Fruit fly (Drosophila melanogaster) whole organism, wandering third instar larva: ENCODE data around the gene rogdi.

Source experiments
- Abd-B ChIP-seq: fragments of >200 bp; optimal IDR thresholded peaks from 2 replicates; lab custom pipeline; 2017; ENCODE audit warnings: missing biosample characterization, missing genetic modification characterization
- CG32264 ChIP-seq: fragments of 200-800 bp; sonication (Bioruptor generic); optimal IDR thresholded peaks from 2 replicates; lab custom pipeline; 2016; ENCODE audit warnings: missing biosample characterization, missing genetic modification characterization
- CG9705 ChIP-seq: fragments of 200-800 bp; sonication (Bioruptor generic); optimal IDR thresholded peaks from 2 replicates; lab custom pipeline; 2018; ENCODE audit warnings: missing biosample characterization, mild to moderate bottlenecking, missing genetic modification characterization
- CrebA ChIP-seq: fragments of 200-800 bp; sonication (Bioruptor generic); optimal IDR thresholded peaks from 2 replicates; lab custom pipeline; 2016; ENCODE audit warnings: missing biosample characterization, mild to moderate bottlenecking, missing genetic modification characterization, borderline replicate concordance
- Dfd ChIP-seq: fragments of >200 bp; optimal IDR thresholded peaks from 2 replicates; lab custom pipeline; 2017; ENCODE audit warnings: missing biosample characterization, missing genetic modification characterization
- Dif ChIP-seq: fragments of 200-275, 200-300 bp; sonication (Bioruptor generic); optimal IDR thresholded peaks from 2 replicates; lab custom pipeline; 2018; ENCODE audit warnings: missing biosample characterization, missing genetic modification characterization; ENCODE audit not compliant: partially characterized antibody
- GATAd ChIP-seq: sonication (Bioruptor generic); optimal IDR thresholded peaks from 2 replicates; lab custom pipeline; 2016; ENCODE audit warnings: missing biosample characterization, missing genetic modification characterization
- HLH106 ChIP-seq: fragments of 200-800 bp; optimal IDR thresholded peaks from 3 replicates; lab custom pipeline; 2019; ENCODE audit warnings: missing biosample characterization, mild to moderate bottlenecking, missing genetic modification characterization, moderate library complexity
- Hr78 ChIP-seq: fragments of >200 bp; optimal IDR thresholded peaks from 2 replicates; lab custom pipeline; 2017; ENCODE audit warnings: missing biosample characterization, missing genetic modification characterization
- Mio ChIP-seq: sonication (Bioruptor generic); optimal IDR thresholded peaks from 2 replicates; lab custom pipeline; 2016; ENCODE audit warnings: missing biosample characterization, missing genetic modification characterization
- Myc ChIP-seq: fragments of >200 bp; optimal IDR thresholded peaks from 2 replicates; lab custom pipeline; 2017
- OdsH ChIP-seq: fragments of 200-800 bp; sonication (Bioruptor generic); optimal IDR thresholded peaks from 2 replicates; lab custom pipeline; 2016; ENCODE audit warnings: missing biosample characterization, mild to moderate bottlenecking, missing genetic modification characterization
- Rel ChIP-seq, 2 experiments: fragments of 200-800 bp; sonication (Bioruptor generic) in 1 of 2; optimal IDR thresholded peaks; 2 replicates in 1 of 2; 3 replicates in 1 of 2; lab custom pipeline; 2016 to 2019; ENCODE audit warnings: mild to moderate bottlenecking in 2 of 2, missing biosample characterization in 2 of 2, missing genetic modification characterization in 2 of 2, moderate library complexity in 1 of 2
- Sp1 ChIP-seq: fragments of 200-800 bp; sonication (Bioruptor generic); optimal IDR thresholded peaks from 3 replicates; lab custom pipeline; 2019; ENCODE audit warnings: missing biosample characterization, mild to moderate bottlenecking, missing genetic modification characterization, moderate library complexity
- Vsx2 ChIP-seq: fragments of 200-300, 225-300 bp; sonication (Bioruptor generic); optimal IDR thresholded peaks from 2 replicates; lab custom pipeline; 2018; ENCODE audit warnings: missing biosample characterization, missing genetic modification characterization; ENCODE audit not compliant: partially characterized antibody
- br ChIP-seq: fragments of 200-800 bp; sonication (Bioruptor generic); optimal IDR thresholded peaks from 2 replicates; lab custom pipeline; 2016; ENCODE audit warnings: missing biosample characterization, missing genetic modification characterization
- dmrt93B ChIP-seq: fragments of 200-800 bp; sonication (Bioruptor generic); optimal IDR thresholded peaks from 2 replicates; lab custom pipeline; 2018; ENCODE audit warnings: missing biosample characterization, mild to moderate bottlenecking, missing genetic modification characterization
- dsf ChIP-seq: sonication (Bioruptor generic); optimal IDR thresholded peaks from 2 replicates; lab custom pipeline; 2016; ENCODE audit warnings: missing biosample characterization, missing genetic modification characterization, borderline replicate concordance
- ey ChIP-seq: fragments of 200-800 bp; sonication (Bioruptor generic); optimal IDR thresholded peaks from 2 replicates; lab custom pipeline; 2016; ENCODE audit warnings: missing biosample characterization, missing genetic modification characterization
- fru ChIP-seq: fragments of 200-800 bp; sonication (Bioruptor generic); optimal IDR thresholded peaks from 3 replicates; lab custom pipeline; 2016; ENCODE audit warnings: missing biosample characterization, mild to moderate bottlenecking, missing genetic modification characterization
- h ChIP-seq: fragments of 200-800 bp; sonication (Bioruptor generic); optimal IDR thresholded peaks from 3 replicates; lab custom pipeline; 2016; ENCODE audit warnings: missing biosample characterization, mild to moderate bottlenecking, missing genetic modification characterization
- lola ChIP-seq: fragments of >200 bp; optimal IDR thresholded peaks from 2 replicates; lab custom pipeline; 2017; ENCODE audit warnings: missing biosample characterization, missing genetic modification characterization
- pan ChIP-seq: fragments of >200 bp; optimal IDR thresholded peaks from 2 replicates; lab custom pipeline; 2017
- psq ChIP-seq: fragments of 200-800 bp; sonication (Bioruptor generic); optimal IDR thresholded peaks from 3 replicates; lab custom pipeline; 2017; ENCODE audit warnings: missing biosample characterization, mild to moderate bottlenecking, missing genetic modification characterization, moderate library complexity
- rgr ChIP-seq: fragments of 200-800 bp; sonication (Bioruptor generic); optimal IDR thresholded peaks from 3 replicates; lab custom pipeline; 2016; ENCODE audit warnings: missing biosample characterization, mild to moderate bottlenecking, missing genetic modification characterization
- sage ChIP-seq: fragments of 200-800 bp; sonication (Bioruptor generic); optimal IDR thresholded peaks from 2 replicates; lab custom pipeline; 2016; ENCODE audit warnings: missing biosample characterization, mild to moderate bottlenecking, missing genetic modification characterization
- sv ChIP-seq: fragments of 200-800 bp; sonication (Bioruptor generic); optimal IDR thresholded peaks from 3 replicates; lab custom pipeline; 2016; ENCODE audit warnings: missing biosample characterization, missing genetic modification characterization
- usp ChIP-seq: fragments of >200 bp; optimal IDR thresholded peaks from 2 replicates; lab custom pipeline; 2017; ENCODE audit warnings: missing biosample characterization, missing genetic modification characterization

Gene rogdi

dm6 chr3L:17031971-17032370 lies 17.3 kb upstream of the rogdi start, which contains the start of gene Ilp8:
TSS of gene Ilp8 (minus strand) at chr3L:17032080.
- TF ChIP-seq CG9705 (GFP tag; lab: Kevin White, UChicago) = no peak
- TF ChIP-seq Dif (GFP tag; lab: Kevin White, UChicago) = peak; percentile 49
- TF ChIP-seq CrebA (GFP tag; lab: Kevin White, UChicago) = no peak
- no peak for TF ChIP-seq pan (lab: Kevin White, UChicago)

dm6 chr3L:17033309-17033708 lies 16.0 kb upstream of the rogdi start:
- TF ChIP-seq psq (GFP tag; lab: Kevin White, UChicago) (no peak), dsf (GFP tag; lab: Kevin White, UChicago) (no peak), ey (GFP tag; lab: Kevin White, UChicago) (no peak), GATAd (no peak), dmrt93B (GFP tag; lab: Kevin White, UChicago) (no peak), fru (GFP tag; lab: Kevin White, UChicago) (no peak)

- TF ChIP-seq Vsx2 (GFP tag; lab: Kevin White, UChicago) (no peak), Myc (peak; percentile 29)
These were observed 13.8 kb upstream of the rogdi start, which contains the start of gene beg for dm6 chr3L:17035492-17035891. TSS of gene beg (plus strand) at chr3L:17035668.

dm6 chr3L:17042297-17042921 lies 6.9 kb upstream of the rogdi start, which contains the start of the genes scaf6 and Papst2:
TSS of gene scaf6 (minus strand) at chr3L:17042574.
TSS of gene Papst2 (plus strand) at chr3L:17042797.
- TF ChIP-seq Dif (GFP tag; lab: Kevin White, UChicago) (peak; percentile 29), fru (GFP tag; lab: Kevin White, UChicago) (no peak), Abd-B (GFP tag; lab: Kevin White, UChicago) (no peak), usp (GFP tag; lab: Kevin White, UChicago) (no peak), Vsx2 (GFP tag; lab: Kevin White, UChicago) (peak; percentile 45), Myc (peak; percentile 18)

dm6 chr3L:17044799-17045198 lies 4.5 kb upstream of the rogdi start, which contains the start of gene Pop5:
TSS of gene Pop5 (minus strand) at chr3L:17045038.
- no peak for TF ChIP-seq Sp1 (GFP tag; lab: Kevin White, UChicago)
- no peak for TF ChIP-seq Dif (GFP tag; lab: Kevin White, UChicago)
- TF ChIP-seq Mio (GFP tag; lab: Kevin White, UChicago) = no peak
- TF ChIP-seq HLH106 (tag; lab: Kevin White, UChicago) = peak; percentile 24
- peak; percentile 36 for TF ChIP-seq CG9705 (GFP tag; lab: Kevin White, UChicago)
- TF ChIP-seq rgr = no peak
- TF ChIP-seq CG32264 = no peak
- no peak for TF ChIP-seq sv
- no peak for TF ChIP-seq Hr78 (GFP tag; lab: Kevin White, UChicago)

dm6 chr3L:17045431-17046238 lies 3.7 kb upstream of the rogdi start, which contains the start of gene TpnC73F:
TSS of gene TpnC73F (plus strand) at chr3L:17046063.
- TF ChIP-seq sage = no peak
- TF ChIP-seq lola (GFP tag; lab: Kevin White, UChicago) = no peak
- no peak for TF ChIP-seq rgr
- no peak for TF ChIP-seq GATAd
- no peak for TF ChIP-seq Rel (GFP tag; optimal IDR thresholded peaks at IDR 0.05; lab: Kevin White, UChicago)
- peak; percentile 6 for TF ChIP-seq Rel (tag; optimal IDR thresholded peaks at IDR 0.05; lab: Kevin White, UChicago)
- no peak for TF ChIP-seq usp (GFP tag; lab: Kevin White, UChicago)
- TF ChIP-seq, all 38 proteins: peak for 1

dm6 chr3L:17047811-17048239 lies 1.5 kb upstream of the rogdi start:
- no peak for TF ChIP-seq CrebA (GFP tag; lab: Kevin White, UChicago)
- TF ChIP-seq Dfd (GFP tag; lab: Kevin White, UChicago) = peak; percentile 88
- TF ChIP-seq Abd-B (GFP tag; lab: Kevin White, UChicago) = no peak
- TF ChIP-seq rgr = peak; percentile 57
- peak; percentile 13 for TF ChIP-seq br (GFP tag; lab: Kevin White, UChicago)
- no peak for TF ChIP-seq HLH106 (tag; lab: Kevin White, UChicago)
- TF ChIP-seq psq (GFP tag; lab: Kevin White, UChicago) = peak; percentile 43
- peak; percentile 33 for TF ChIP-seq Sp1 (GFP tag; lab: Kevin White, UChicago)
- peak; percentile 54 for TF ChIP-seq h (GFP tag; lab: Kevin White, UChicago)
- TF ChIP-seq OdsH (GFP tag; lab: Kevin White, UChicago) = peak; percentile 33
